Worm (Caenorhabditis elegans): ENCODE data around the gene F36H12.10.

Gene F36H12.10

ce11 chrIV:5290547-5290946 lies 36.0 kb upstream of the F36H12.10 start, which contains the start of gene nlp-47:
Gene nlp-47 (plus strand): TSS chrIV:5290847.
- TF ChIP-seq sox-4 (tag; optimal IDR thresholded peaks at IDR 0.05) (no peak), dsc-1 (tag; optimal IDR thresholded peaks at IDR 0.05) (peak; percentile 62)

DNA sequence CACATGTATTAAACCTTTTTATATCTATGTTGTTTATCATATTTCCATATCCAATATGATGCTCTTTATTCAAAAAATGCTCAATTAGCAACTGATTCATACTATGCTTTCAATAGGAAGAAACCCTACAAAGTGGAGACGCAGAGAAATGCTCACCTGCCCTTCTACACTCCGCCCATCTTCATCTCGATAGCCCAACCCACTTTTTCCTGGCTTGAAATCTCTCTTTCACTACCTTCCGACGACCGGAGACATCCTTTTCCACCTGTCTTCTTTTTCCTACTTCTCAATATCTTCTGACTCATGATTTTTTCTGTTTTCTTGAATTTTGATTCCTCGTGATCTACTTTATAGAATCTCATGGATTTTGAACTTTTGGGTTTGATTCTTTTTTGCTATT lies 34.4 kb upstream of the F36H12.10 start:
- TF ChIP-seq sptf-1 (tag; optimal IDR thresholded peaks at IDR 0.05) (no peak), nhr-47 (tag; optimal IDR thresholded peaks at IDR 0.05) (peak; percentile 38), egl-27 (tag; optimal IDR thresholded peaks at IDR 0.05) (no peak), dsc-1 (tag; optimal IDR thresholded peaks at IDR 0.05) (peak; percentile 43), sox-4 (tag; optimal IDR thresholded peaks at IDR 0.05) (peak; percentile 55), fkh-8 (tag; optimal IDR thresholded peaks at IDR 0.05) (peak; percentile 76), nhr-71 (tag; optimal IDR thresholded peaks at IDR 0.05) (peak; percentile 37), snu-23 (GFP tag; optimal IDR thresholded peaks at IDR 0.05) (no peak)

DNA sequence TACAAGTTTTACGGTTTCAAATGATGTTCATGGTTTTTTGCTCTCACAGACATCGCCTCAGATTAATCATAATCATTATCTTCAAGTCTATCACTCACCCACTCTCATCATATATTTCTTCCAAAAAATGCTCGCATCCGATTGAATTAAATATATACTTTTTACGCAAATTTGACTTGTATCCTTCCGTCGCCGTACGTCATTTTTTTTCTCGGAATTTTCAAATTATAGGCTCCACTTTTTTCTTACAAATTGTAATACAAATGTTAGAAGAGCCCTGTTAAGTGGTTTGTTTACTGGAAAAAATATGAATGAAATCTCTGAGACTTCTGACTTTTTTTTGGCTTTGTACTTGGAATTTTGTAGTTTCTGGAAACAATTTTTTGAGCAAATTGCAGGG lies 32.6 kb upstream of the F36H12.10 start:
- TF ChIP-seq fkh-8 (tag; optimal IDR thresholded peaks at IDR 0.05) (peak; percentile 46), egl-13 (tag; optimal IDR thresholded peaks at IDR 0.05) (peak; percentile 73), irx-1 (tag; optimal IDR thresholded peaks at IDR 0.05) (no peak), ceh-88 (GFP tag; IDR thresholded peaks at IDR 0.05) (no peak), hpl-2 (GFP tag; optimal IDR thresholded peaks at IDR 0.05) (no peak), dpl-1 (GFP tag; optimal IDR thresholded peaks at IDR 0.05) (no peak), nhr-47 (tag; optimal IDR thresholded peaks at IDR 0.05) (peak; percentile 30), sptf-1 (tag; optimal IDR thresholded peaks at IDR 0.05) (no peak), zag-1 (tag; optimal IDR thresholded peaks at IDR 0.05) (no peak), F16B12.6 (tag; optimal IDR thresholded peaks at IDR 0.05) (no peak), efl-1 (optimal IDR thresholded peaks at IDR 0.05) (no peak), efl-1 (GFP tag; optimal IDR thresholded peaks at IDR 0.05 in 1 of 2) (peak in 1 of 2 experiments; percentile 10), skn-1 (tag; optimal IDR thresholded peaks at IDR 0.05) (no peak), unc-86 (tag; optimal IDR thresholded peaks at IDR 0.05) (no peak), dsc-1 (tag; optimal IDR thresholded peaks at IDR 0.05) (peak; percentile 61), sox-4 (tag; optimal IDR thresholded peaks at IDR 0.05) (no peak), elt-3 (tag; optimal IDR thresholded peaks at IDR 0.05) (no peak), nhr-71 (tag; optimal IDR thresholded peaks at IDR 0.05) (peak; percentile 24), isw-1 (GFP tag; IDR thresholded peaks at IDR 0.05) (no peak), fos-1 (tag; optimal IDR thresholded peaks at IDR 0.05) (no peak), ets-5 (GFP tag; IDR thresholded peaks at IDR 0.05) (no peak)

DNA sequence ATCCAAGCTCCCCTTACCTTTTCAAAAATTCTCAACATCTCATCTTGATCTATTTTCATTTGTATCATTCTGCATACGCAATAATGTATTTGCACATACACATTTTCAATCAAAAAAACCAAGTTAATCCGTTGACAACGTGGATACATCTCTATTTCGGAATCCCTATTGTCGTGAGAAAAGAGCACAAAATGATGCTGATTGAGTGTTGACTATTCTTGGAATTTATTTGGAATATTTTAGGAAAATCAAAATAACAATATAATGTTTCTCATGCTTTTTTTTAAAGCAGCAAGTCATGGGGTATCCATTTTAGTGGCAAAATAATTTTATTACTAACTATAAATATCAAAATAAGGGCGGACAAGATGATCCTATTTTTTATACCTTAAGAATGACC lies 26.9 kb upstream of the F36H12.10 start:
- TF ChIP-seq egl-27 (tag; optimal IDR thresholded peaks at IDR 0.05) (no peak), fkh-8 (tag; optimal IDR thresholded peaks at IDR 0.05) (peak; percentile 58), nhr-20 (tag; optimal IDR thresholded peaks at IDR 0.05) (no peak), pax-3 (tag; optimal IDR thresholded peaks at IDR 0.05) (peak; percentile 52), dpl-1 (GFP tag; optimal IDR thresholded peaks at IDR 0.05) (no peak), nhr-237 (tag; optimal IDR thresholded peaks at IDR 0.05) (no peak), ama-1 (optimal IDR thresholded peaks at IDR 0.05) (no peak), C34B4.2 (tag; optimal IDR thresholded peaks at IDR 0.05) (no peak), sup-37 (GFP tag; optimal IDR thresholded peaks at IDR 0.05) (no peak), fkh-4 (tag; optimal IDR thresholded peaks at IDR 0.05; ENCODE audit: borderline replicate concordance) (no peak), pqm-1 (tag; optimal IDR thresholded peaks at IDR 0.05) (no peak), zag-1 (tag; optimal IDR thresholded peaks at IDR 0.05) (no peak), ztf-11 (tag; optimal IDR thresholded peaks at IDR 0.05) (no peak), nhr-28 (tag; optimal IDR thresholded peaks at IDR 0.05) (no peak), grh-1 (GFP tag; IDR thresholded peaks at IDR 0.05) (no peak), unc-98 (GFP tag; IDR thresholded peaks at IDR 0.05) (no peak), aha-1 (tag; optimal IDR thresholded peaks at IDR 0.05) (no peak), nhr-19 (GFP tag; conservative IDR thresholded peaks at IDR 0.05) (no peak), nhr-77 (tag; optimal IDR thresholded peaks at IDR 0.05) (no peak), rnt-1 (tag; optimal IDR thresholded peaks at IDR 0.05) (no peak), snpc-4 (tag; optimal IDR thresholded peaks at IDR 0.05) (no peak), snu-23 (GFP tag; optimal IDR thresholded peaks at IDR 0.05) (no peak), sox-4 (tag; optimal IDR thresholded peaks at IDR 0.05) (peak; percentile 2), swsn-7 (tag; optimal IDR thresholded peaks at IDR 0.05) (no peak), unc-30 (tag; optimal IDR thresholded peaks at IDR 0.05) (no peak), ceh-90 (tag; optimal IDR thresholded peaks at IDR 0.05) (no peak), skn-1 (tag; optimal IDR thresholded peaks at IDR 0.05) (no peak), C16A3.4 (tag; optimal IDR thresholded peaks at IDR 0.05) (no peak), lin-15B (tag; optimal IDR thresholded peaks at IDR 0.05) (no peak), dsc-1 (tag; optimal IDR thresholded peaks at IDR 0.05) (peak; percentile 81), lin-14 (GFP tag; optimal IDR thresholded peaks at IDR 0.05) (no peak)
